Fruit fly (Drosophila melanogaster): ENCODE measurements around the gene ArgRS.

The ArgRS gene

dm6 chrX:15811666-15812614 lies 32.0 kb downstream of the ArgRS start (continued):
- TF ChIP-seq CoRest (tag; optimal IDR thresholded peaks at IDR 0.05): no peak
- no peak for TF ChIP-seq CG33213 (GFP tag; optimal IDR thresholded peaks at IDR 0.05)
- peak; percentile 65 for TF ChIP-seq CG34224 (GFP tag; IDR thresholded peaks at IDR 0.05; ENCODE audit: partially characterized antibody)
- peak; percentile 1 for TF ChIP-seq exex (tag; optimal IDR thresholded peaks at IDR 0.05)
- TF ChIP-seq CG18599 (GFP tag; optimal IDR thresholded peaks at IDR 0.05): peak; percentile 10
- no peak for TF ChIP-seq mam (GFP tag; optimal IDR thresholded peaks at IDR 0.05)
- TF ChIP-seq CG7987 (GFP tag; optimal IDR thresholded peaks at IDR 0.05): no peak
- no peak for TF ChIP-seq CG8388 (GFP tag; optimal IDR thresholded peaks at IDR 0.05)
- no peak for TF ChIP-seq Awh (GFP tag; IDR thresholded peaks at IDR 0.05)
- TF ChIP-seq CG32772 (GFP tag; IDR thresholded peaks at IDR 0.05): 0 out of 2 replicates have a peak, but pooled peaks have one; percentile 47
- TF ChIP-seq p53 (GFP tag; optimal IDR thresholded peaks at IDR 0.05): no peak
- TF ChIP-seq so (GFP tag; IDR thresholded peaks at IDR 0.05): peak; percentile 38; the same call in 2 of the 3 replicates
- no peak for TF ChIP-seq sisA (GFP tag; IDR thresholded peaks at IDR 0.05)
- TF ChIP-seq Bgb (GFP tag; IDR thresholded peaks at IDR 0.05; ENCODE audit: partially characterized antibody): no peak; the same call in 1 of the 2 replicates
- TF ChIP-seq ci (GFP tag; IDR thresholded peaks at IDR 0.05): no peak; the same call in 2 of the 3 replicates
- peak; percentile 34; the same call in 1 of the 2 replicates for TF ChIP-seq CG9932 (GFP tag; IDR thresholded peaks at IDR 0.05)
- peak; percentile 98 for TF ChIP-seq yki (optimal IDR thresholded peaks at IDR 0.05)
- TF ChIP-seq sob (GFP tag; IDR thresholded peaks at IDR 0.05): no peak
- no peak for TF ChIP-seq stwl (tag; optimal IDR thresholded peaks at IDR 0.05)
- TF ChIP-seq nom (GFP tag; optimal IDR thresholded peaks at IDR 0.05): peak; percentile 50
- no peak for TF ChIP-seq ERR (GFP tag; optimal IDR thresholded peaks at IDR 0.05)
- no peak for TF ChIP-seq CG5953 (GFP tag; IDR thresholded peaks at IDR 0.05)
- TF ChIP-seq Fer3 (tag; optimal IDR thresholded peaks at IDR 0.05): no peak
- no peak for TF ChIP-seq br (optimal IDR thresholded peaks at IDR 0.05)
- TF ChIP-seq Atf6 (GFP tag; IDR thresholded peaks at IDR 0.05): peak; percentile 4; the same call in 1 of the 2 replicates
- TF ChIP-seq sna (GFP tag; IDR thresholded peaks at IDR 0.05; ENCODE audit: partially characterized antibody): no peak
- TF ChIP-seq CG10147 (GFP tag; optimal IDR thresholded peaks at IDR 0.05): no peak
- peak; percentile 76 for TF ChIP-seq CG10431 (GFP tag; optimal IDR thresholded peaks at IDR 0.05)
- TF ChIP-seq Tbp (GFP tag; optimal IDR thresholded peaks at IDR 0.05): no peak
- TF ChIP-seq bowl (GFP tag; IDR thresholded peaks at IDR 0.05): no peak; the same call in 1 of the 2 replicates
- peak; percentile 12; the same call in 1 of the 2 replicates for TF ChIP-seq bbx (GFP tag; IDR thresholded peaks at IDR 0.05; ENCODE audit: partially characterized antibody)
- TF ChIP-seq pb (GFP tag; optimal IDR thresholded peaks at IDR 0.05): no peak
- TF ChIP-seq C15 (GFP tag; IDR thresholded peaks at IDR 0.05): no peak
- no peak for TF ChIP-seq Vsx1 (GFP tag; optimal IDR thresholded peaks at IDR 0.05)
- no peak for TF ChIP-seq jigr1 (GFP tag; IDR thresholded peaks at IDR 0.05)
- TF ChIP-seq abd-A (tag; optimal IDR thresholded peaks at IDR 0.05): peak; percentile 64
- no peak for TF ChIP-seq Ada2b (GFP tag; IDR thresholded peaks at IDR 0.05)
- no peak for TF ChIP-seq CG8944 (GFP tag; optimal IDR thresholded peaks at IDR 0.05)
- no peak for TF ChIP-seq H2.0 (GFP tag; IDR thresholded peaks at IDR 0.05)
- TF ChIP-seq tgo (GFP tag; IDR thresholded peaks at IDR 0.05): no peak
- TF ChIP-seq dm (GFP tag; optimal IDR thresholded peaks at IDR 0.05): no peak
- TF ChIP-seq Stat92E (GFP tag; optimal IDR thresholded peaks at IDR 0.05): no peak
- no peak for TF ChIP-seq gro (GFP tag; optimal IDR thresholded peaks at IDR 0.05)
- TF ChIP-seq CG11504 (tag; optimal IDR thresholded peaks at IDR 0.05): no peak
- TF ChIP-seq pho (GFP tag; optimal IDR thresholded peaks at IDR 0.05): no peak
- TF ChIP-seq CG1647 (GFP tag; optimal IDR thresholded peaks at IDR 0.05): no peak
- TF ChIP-seq ftz-f1 (GFP tag; optimal IDR thresholded peaks at IDR 0.05): no peak
- no peak for TF ChIP-seq usp (GFP tag; optimal IDR thresholded peaks at IDR 0.05)
- no peak for TF ChIP-seq CG12744 (GFP tag; optimal IDR thresholded peaks at IDR 0.05)
- peak; percentile 45 for TF ChIP-seq kay (GFP tag; optimal IDR thresholded peaks at IDR 0.05)
